Fruit fly (Drosophila melanogaster): ENCODE results near the gene Sfp96F.

dm6 chr3R:25815179-25815578 is 14.8 kb downstream of the Sfp96F start, which contains the start of gene CG14354:
- TF ChIP-seq Hr83 (GFP tag; optimal IDR thresholded peaks at IDR 0.05; ENCODE audit: poor library complexity, severe bottlenecking) (no peak), OdsH (GFP tag; optimal IDR thresholded peaks at IDR 0.05) (no peak)
